Fruit fly (Drosophila melanogaster) whole organism: ENCODE measurements around the gene CG33523.

Source experiments
- CG8478 ChIP-seq: fragments of >200 bp; optimal IDR thresholded peaks from 2 replicates; lab custom pipeline; 2018; ENCODE audit warnings: inconsistent platforms
- Dll ChIP-seq: fragments of >200 bp; optimal IDR thresholded peaks from 2 replicates; lab custom pipeline; 2017
- EcR ChIP-seq, 2 experiments: fragments of >200 bp; optimal IDR thresholded peaks; 2 replicates each; lab custom pipeline; 2017; ENCODE audit warnings: missing biosample characterization in 2 of 2, missing genetic modification characterization in 2 of 2, missing genetic modification reagents in 2 of 2
- pan ChIP-seq: fragments of >200 bp; optimal IDR thresholded peaks from 2 replicates; lab custom pipeline; 2017
- psq ChIP-seq: fragments of >200 bp; optimal IDR thresholded peaks from 2 replicates; lab custom pipeline; 2017
- usp ChIP-seq: fragments of >200 bp; optimal IDR thresholded peaks from 2 replicates; lab custom pipeline; 2017; ENCODE audit warnings: missing biosample characterization, missing genetic modification characterization, mixed read lengths

DNA sequence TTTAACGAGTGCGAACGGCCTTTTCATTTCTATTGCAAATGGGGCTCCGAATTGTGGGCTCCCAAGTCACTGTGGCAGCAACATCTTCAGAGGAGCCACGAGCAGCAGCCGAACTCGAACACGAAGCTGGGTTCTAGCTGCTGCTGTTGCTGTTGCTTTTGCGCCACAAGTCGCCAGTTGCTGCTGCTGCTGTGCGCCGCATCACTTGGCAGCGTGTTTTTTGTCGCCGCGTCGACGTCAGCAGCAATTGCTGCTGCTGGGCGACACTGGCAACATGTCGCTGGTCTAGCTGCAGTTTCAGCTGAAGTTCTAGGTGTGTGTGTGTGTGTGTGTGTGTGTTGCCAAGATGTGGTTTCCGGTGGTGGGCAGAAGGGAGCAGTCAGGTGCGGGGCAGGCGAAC is 28.9 kb downstream of the CG33523 start:
- TF ChIP-seq Dll (lab: Kevin White, UChicago) (no peak), EcR (GFP tag; optimal IDR thresholded peaks at IDR 0.05; lab: Kevin White, UChicago) (no peak), CG8478 (lab: Kevin White, UChicago) (no peak), psq (no peak), usp (GFP tag; lab: Kevin White, UChicago) (no peak), pan (lab: Kevin White, UChicago) (no peak)
